Fruit fly (Drosophila melanogaster) whole organism, wandering third instar larva: Measurements from ENCODE around the gene Rsf1.

Source experiments
- Dif ChIP-seq: fragments of 200-275, 200-300 bp; sonication (Bioruptor generic); optimal IDR thresholded peaks from 2 replicates; lab custom pipeline; 2018; ENCODE audit warnings: missing biosample characterization, missing genetic modification characterization; ENCODE audit not compliant: partially characterized antibody
- GATAd ChIP-seq: sonication (Bioruptor generic); optimal IDR thresholded peaks from 2 replicates; lab custom pipeline; 2016; ENCODE audit warnings: missing biosample characterization, missing genetic modification characterization
- Hnf4 ChIP-seq: fragments of 200-800 bp; sonication (Bioruptor generic); optimal IDR thresholded peaks from 2 replicates; lab custom pipeline; 2016; ENCODE audit warnings: missing biosample characterization, mild to moderate bottlenecking, missing genetic modification characterization
- Hr78 ChIP-seq: fragments of >200 bp; optimal IDR thresholded peaks from 2 replicates; lab custom pipeline; 2017; ENCODE audit warnings: missing biosample characterization, missing genetic modification characterization
- Hr83 ChIP-seq: fragments of 200-300 bp; sonication (Bioruptor generic); optimal IDR thresholded peaks from 2 replicates; lab custom pipeline; 2016; ENCODE audit warnings: missing biosample characterization, mild to moderate bottlenecking, missing genetic modification characterization, moderate library complexity; ENCODE audit not compliant: poor library complexity, severe bottlenecking
- Jra ChIP-seq: sonication (Bioruptor generic); optimal IDR thresholded peaks from 2 replicates; lab custom pipeline; 2016; ENCODE audit warnings: missing biosample characterization, missing genetic modification characterization
- Mio ChIP-seq: sonication (Bioruptor generic); optimal IDR thresholded peaks from 2 replicates; lab custom pipeline; 2016; ENCODE audit warnings: missing biosample characterization, missing genetic modification characterization
- Myc ChIP-seq: fragments of >200 bp; optimal IDR thresholded peaks from 2 replicates; lab custom pipeline; 2017
- N ChIP-seq: fragments of >200 bp; optimal IDR thresholded peaks from 2 replicates; lab custom pipeline; 2018; ENCODE audit warnings: missing biosample characterization, missing external identifiers, missing genetic modification characterization
- OdsH ChIP-seq: fragments of 200-800 bp; sonication (Bioruptor generic); optimal IDR thresholded peaks from 2 replicates; lab custom pipeline; 2016; ENCODE audit warnings: missing biosample characterization, mild to moderate bottlenecking, missing genetic modification characterization
- Rel ChIP-seq, 2 experiments: fragments of 200-800 bp; sonication (Bioruptor generic) in 1 of 2; optimal IDR thresholded peaks; 2 replicates in 1 of 2; 3 replicates in 1 of 2; lab custom pipeline; 2016 to 2019; ENCODE audit warnings: mild to moderate bottlenecking in 2 of 2, missing biosample characterization in 2 of 2, missing genetic modification characterization in 2 of 2, moderate library complexity in 1 of 2
- Vsx2 ChIP-seq: fragments of 200-300, 225-300 bp; sonication (Bioruptor generic); optimal IDR thresholded peaks from 2 replicates; lab custom pipeline; 2018; ENCODE audit warnings: missing biosample characterization, missing genetic modification characterization; ENCODE audit not compliant: partially characterized antibody
- br ChIP-seq: fragments of 200-800 bp; sonication (Bioruptor generic); optimal IDR thresholded peaks from 2 replicates; lab custom pipeline; 2016; ENCODE audit warnings: missing biosample characterization, missing genetic modification characterization
- dl ChIP-seq, 2 experiments: fragments of 175-275, 200-275 bp in 1 of 2; fragments of 200-275 bp in 1 of 2; sonication (Bioruptor generic); optimal IDR thresholded peaks; lab custom pipeline; 2018; ENCODE audit warnings: mild to moderate bottlenecking in 2 of 2, missing biosample characterization in 2 of 2, missing genetic modification characterization in 2 of 2, moderate library complexity in 2 of 2; ENCODE audit not compliant: partially characterized antibody in 2 of 2, insufficient read depth in 1 of 2
- dmrt93B ChIP-seq: fragments of 200-800 bp; sonication (Bioruptor generic); optimal IDR thresholded peaks from 2 replicates; lab custom pipeline; 2018; ENCODE audit warnings: missing biosample characterization, mild to moderate bottlenecking, missing genetic modification characterization
- dsf ChIP-seq: sonication (Bioruptor generic); optimal IDR thresholded peaks from 2 replicates; lab custom pipeline; 2016; ENCODE audit warnings: missing biosample characterization, missing genetic modification characterization, borderline replicate concordance
- ey ChIP-seq: fragments of 200-800 bp; sonication (Bioruptor generic); optimal IDR thresholded peaks from 2 replicates; lab custom pipeline; 2016; ENCODE audit warnings: missing biosample characterization, missing genetic modification characterization
- foxo ChIP-seq, 2 experiments: fragments of 200-800 bp; sonication (Bioruptor generic); optimal IDR thresholded peaks; 2 replicates in 1 of 2; 3 replicates in 1 of 2; lab custom pipeline; 2016 to 2017; ENCODE audit warnings: missing biosample characterization in 2 of 2, missing genetic modification characterization in 2 of 2
- fru ChIP-seq: fragments of 200-800 bp; sonication (Bioruptor generic); optimal IDR thresholded peaks from 3 replicates; lab custom pipeline; 2016; ENCODE audit warnings: missing biosample characterization, mild to moderate bottlenecking, missing genetic modification characterization
- h ChIP-seq: fragments of 200-800 bp; sonication (Bioruptor generic); optimal IDR thresholded peaks from 3 replicates; lab custom pipeline; 2016; ENCODE audit warnings: missing biosample characterization, mild to moderate bottlenecking, missing genetic modification characterization
- jim ChIP-seq: fragments of 175-275, 200-325 bp; sonication (Bioruptor generic); optimal IDR thresholded peaks from 2 replicates; lab custom pipeline; 2016; ENCODE audit warnings: missing biosample characterization, mild to moderate bottlenecking, missing genetic modification characterization
- lola ChIP-seq: fragments of >200 bp; optimal IDR thresholded peaks from 2 replicates; lab custom pipeline; 2017; ENCODE audit warnings: missing biosample characterization, missing genetic modification characterization
- pan ChIP-seq: fragments of >200 bp; optimal IDR thresholded peaks from 2 replicates; lab custom pipeline; 2017
- psq ChIP-seq: fragments of 200-800 bp; sonication (Bioruptor generic); optimal IDR thresholded peaks from 3 replicates; lab custom pipeline; 2017; ENCODE audit warnings: missing biosample characterization, mild to moderate bottlenecking, missing genetic modification characterization, moderate library complexity
- rgr ChIP-seq: fragments of 200-800 bp; sonication (Bioruptor generic); optimal IDR thresholded peaks from 3 replicates; lab custom pipeline; 2016; ENCODE audit warnings: missing biosample characterization, mild to moderate bottlenecking, missing genetic modification characterization
- sage ChIP-seq: fragments of 200-800 bp; sonication (Bioruptor generic); optimal IDR thresholded peaks from 2 replicates; lab custom pipeline; 2016; ENCODE audit warnings: missing biosample characterization, mild to moderate bottlenecking, missing genetic modification characterization
- sv ChIP-seq: fragments of 200-800 bp; sonication (Bioruptor generic); optimal IDR thresholded peaks from 3 replicates; lab custom pipeline; 2016; ENCODE audit warnings: missing biosample characterization, missing genetic modification characterization
- tai ChIP-seq: sonication (Bioruptor generic); optimal IDR thresholded peaks from 2 replicates; lab custom pipeline; 2016; ENCODE audit warnings: missing biosample characterization, missing genetic modification characterization
- usp ChIP-seq: fragments of >200 bp; optimal IDR thresholded peaks from 2 replicates; lab custom pipeline; 2017; ENCODE audit warnings: missing biosample characterization, missing genetic modification characterization
- woc ChIP-seq: sonication (Bioruptor generic); optimal IDR thresholded peaks from 2 replicates; lab custom pipeline; 2016; ENCODE audit warnings: missing biosample characterization, mild to moderate bottlenecking, missing genetic modification characterization

Gene Rsf1

DNA sequence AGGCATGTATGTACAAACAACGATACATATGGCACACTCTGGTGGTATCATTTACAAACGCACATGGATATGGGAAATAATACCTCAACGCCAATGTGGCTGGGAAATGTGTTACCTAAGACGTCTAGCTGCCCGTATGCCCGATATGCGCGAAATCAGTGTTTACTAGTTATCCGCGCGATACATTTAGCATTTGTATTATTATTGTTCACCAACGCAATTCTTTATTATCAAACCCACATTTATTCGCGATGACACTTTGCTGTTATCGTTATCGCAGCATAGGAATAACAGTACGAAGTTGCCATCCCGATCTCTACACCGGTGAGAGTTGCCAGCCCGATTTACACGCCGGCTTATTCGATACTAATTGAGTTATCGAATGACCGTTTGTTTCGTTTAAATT, 16.6 kb downstream of the Rsf1 start, which contains the start of gene chico:
TSS of gene chico (minus strand) at position 294 of the 406 bp plus-strand sequence.
- no peak for TF ChIP-seq rgr (GFP tag; lab: Kevin White, UChicago)
- no peak for TF ChIP-seq GATAd (GFP tag; lab: Kevin White, UChicago)
- TF ChIP-seq tai (GFP tag; lab: Kevin White, UChicago): no peak
- no peak for TF ChIP-seq Dif (GFP tag; lab: Kevin White, UChicago)
- no peak for TF ChIP-seq pan (lab: Kevin White, UChicago)
- no peak for TF ChIP-seq psq (GFP tag; lab: Kevin White, UChicago)
- no peak for TF ChIP-seq dmrt93B (GFP tag; lab: Kevin White, UChicago)
- peak; percentile 38 for TF ChIP-seq Myc (lab: Kevin White, UChicago)
- no peak for TF ChIP-seq ey
- no peak for TF ChIP-seq N (GFP tag; lab: Kevin White, UChicago)
- no peak for TF ChIP-seq sage (GFP tag; lab: Kevin White, UChicago)
- TF ChIP-seq h: no peak
- TF ChIP-seq lola (GFP tag; lab: Kevin White, UChicago): no peak
- TF ChIP-seq Rel (GFP tag; optimal IDR thresholded peaks at IDR 0.05; lab: Kevin White, UChicago): no peak
- peak; percentile 18 for TF ChIP-seq Rel (tag; optimal IDR thresholded peaks at IDR 0.05; lab: Kevin White, UChicago)
- peak; percentile 4 for TF ChIP-seq Hr83 (GFP tag; lab: Kevin White, UChicago)
- no peak for TF ChIP-seq Hr78 (GFP tag; lab: Kevin White, UChicago)
- TF ChIP-seq br (GFP tag; lab: Kevin White, UChicago): no peak
- TF ChIP-seq dsf (GFP tag; lab: Kevin White, UChicago): no peak
- no peak for TF ChIP-seq foxo (GFP tag; optimal IDR thresholded peaks at IDR 0.05; lab: Kevin White, UChicago)
- TF ChIP-seq dl (GFP tag; optimal IDR thresholded peaks at IDR 0.05; lab: Kevin White, UChicago; ENCODE audit: insufficient read depth in 1 of 2, partially characterized antibody in 2 of 2): no peak
- no peak for TF ChIP-seq jim (GFP tag; lab: Kevin White, UChicago)
- no peak for TF ChIP-seq fru (GFP tag; lab: Kevin White, UChicago)
- TF ChIP-seq Jra (GFP tag; lab: Kevin White, UChicago): peak; percentile 22
- TF ChIP-seq sv (GFP tag; lab: Kevin White, UChicago): no peak

DNA sequence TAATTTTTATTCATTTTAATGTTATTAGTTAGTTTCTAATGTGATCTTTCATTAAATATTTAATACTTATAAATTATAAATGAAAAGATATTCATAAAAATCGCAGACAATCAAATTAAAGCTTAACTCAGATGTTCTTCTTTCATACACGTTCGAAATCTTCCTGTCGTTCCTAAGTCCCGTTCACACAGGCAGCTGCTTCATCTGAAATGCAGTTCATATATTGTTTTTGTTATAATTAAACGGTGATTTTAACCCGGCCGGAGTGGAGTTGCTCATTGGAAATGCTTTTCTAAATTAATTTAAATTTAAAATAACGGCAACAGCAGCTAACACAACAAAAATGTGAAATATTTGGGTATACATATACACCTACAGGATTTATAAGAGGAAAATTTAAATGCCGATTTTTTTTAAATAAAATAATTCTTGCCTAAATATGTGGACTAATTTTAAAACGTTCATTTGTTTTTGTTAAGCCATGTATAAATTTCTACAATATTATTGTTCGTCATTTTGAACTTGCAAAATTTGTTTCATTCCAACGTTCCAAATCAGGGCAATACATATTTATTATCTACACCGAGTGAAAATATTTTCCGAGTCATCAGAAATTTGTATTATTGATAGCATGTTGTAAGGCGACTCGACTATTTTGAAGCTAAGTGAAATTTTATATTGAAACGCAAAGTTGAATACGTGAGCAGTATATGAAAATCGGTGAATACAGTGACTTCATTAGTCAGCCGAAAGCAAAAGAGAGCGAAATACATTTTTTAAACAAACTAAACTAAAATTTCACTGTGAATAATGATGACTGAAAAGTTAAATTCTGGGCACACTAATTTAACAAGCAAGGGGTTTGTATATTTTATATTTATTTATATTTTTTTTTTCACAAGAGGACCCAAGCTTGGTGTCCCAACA, 24.4 kb downstream of the Rsf1 start, which contains the start of gene me31B:
TSS of gene me31B (plus strand) at position 616 of the 927 bp plus-strand sequence.
- no peak for TF ChIP-seq Rel (GFP tag; optimal IDR thresholded peaks at IDR 0.05; lab: Kevin White, UChicago)
- TF ChIP-seq Rel (tag; optimal IDR thresholded peaks at IDR 0.05; lab: Kevin White, UChicago): no peak
- TF ChIP-seq fru (GFP tag; lab: Kevin White, UChicago): no peak
- TF ChIP-seq psq (GFP tag; lab: Kevin White, UChicago): no peak
- no peak for TF ChIP-seq Vsx2 (GFP tag; lab: Kevin White, UChicago)
- TF ChIP-seq woc (GFP tag; lab: Kevin White, UChicago): peak; percentile 76
- TF ChIP-seq Hr78 (GFP tag; lab: Kevin White, UChicago): no peak
- no peak for TF ChIP-seq Mio (GFP tag; lab: Kevin White, UChicago)
- no peak for TF ChIP-seq OdsH (GFP tag; lab: Kevin White, UChicago)
- TF ChIP-seq Hnf4 (GFP tag; lab: Kevin White, UChicago): peak; percentile 1
- TF ChIP-seq dsf (GFP tag; lab: Kevin White, UChicago): no peak
- TF ChIP-seq Jra (GFP tag; lab: Kevin White, UChicago): no peak
- no peak for TF ChIP-seq usp (GFP tag; lab: Kevin White, UChicago)
- no peak for TF ChIP-seq sv (GFP tag; lab: Kevin White, UChicago)

- no peak for TF ChIP-seq GATAd (GFP tag; lab: Kevin White, UChicago)
- TF ChIP-seq tai (GFP tag; lab: Kevin White, UChicago): no peak
- no peak for TF ChIP-seq Hr83 (GFP tag; lab: Kevin White, UChicago)
- no peak for TF ChIP-seq dmrt93B (GFP tag; lab: Kevin White, UChicago)
- no peak for TF ChIP-seq Jra (GFP tag; lab: Kevin White, UChicago)
- TF ChIP-seq Dif (GFP tag; lab: Kevin White, UChicago): no peak
- no peak for TF ChIP-seq rgr (GFP tag; lab: Kevin White, UChicago)
- no peak for TF ChIP-seq jim (GFP tag; lab: Kevin White, UChicago)
These were observed 25.5 kb downstream of the Rsf1 start, which contains the start of gene mthl15 for dm6 chr2L:10237725-10238446. mthl15 (minus strand) TSS chr2L:10238317.
